Fruit fly (Drosophila melanogaster) whole organism, embryonic: ENCODE data around the gene CG9263.

Experiments
- Atf-2 ChIP-seq: fragments of 200-800 bp; sonication (Bioruptor generic); optimal IDR thresholded peaks from 2 replicates; lab custom pipeline; 2016; ENCODE audit warnings: missing biosample characterization, missing genetic modification characterization
- Atf3 ChIP-seq: fragments of 200-800 bp; sonication (Bioruptor generic); optimal IDR thresholded peaks from 3 replicates; lab custom pipeline; 2016; ENCODE audit warnings: missing biosample characterization, missing genetic modification characterization
- CG11696 ChIP-seq: fragments of 200-800 bp; sonication (Bioruptor generic); IDR thresholded peaks from 2 replicates; pipeline ENCODE4 v1.3.6; 2022; ENCODE audit warnings: missing biosample characterization, missing genetic modification characterization
- CG15514 ChIP-seq: fragments of 200-800 bp; sonication (Bioruptor generic); optimal IDR thresholded peaks from 3 replicates; lab custom pipeline; 2017; ENCODE audit warnings: missing biosample characterization, missing genetic modification characterization, mild to moderate bottlenecking, moderate library complexity, missing genetic modification reagents
- CG16863 ChIP-seq: fragments of 200-800 bp; sonication (Bioruptor generic); optimal IDR thresholded peaks from 3 replicates; lab custom pipeline; 2016; ENCODE audit warnings: missing biosample characterization, missing genetic modification characterization
- CG30431 ChIP-seq: fragments of 200-800 bp; sonication (Bioruptor generic); optimal IDR thresholded peaks from 2 replicates; lab custom pipeline; 2017; ENCODE audit warnings: missing biosample characterization, missing genetic modification characterization
- CG34376 ChIP-seq: fragments of 200-800 bp; sonication (Bioruptor generic); optimal IDR thresholded peaks from 2 replicates; lab custom pipeline; 2018; ENCODE audit warnings: missing biosample characterization, mild to moderate bottlenecking, missing genetic modification characterization
- CG34422 ChIP-seq: fragments of 200-800 bp; sonication (Bioruptor generic); IDR thresholded peaks from 3 replicates; pipeline ENCODE4 v1.3.6; 2022; ENCODE audit warnings: missing biosample characterization, missing genetic modification characterization
- CG3847 ChIP-seq: fragments of 200-800 bp; sonication (Bioruptor generic); IDR thresholded peaks from 2 replicates; pipeline ENCODE4 v1.3.6; 2022; ENCODE audit warnings: missing biosample characterization, missing genetic modification characterization
- CG4820 ChIP-seq: fragments of 200-800 bp; sonication (Bioruptor generic); optimal IDR thresholded peaks from 3 replicates; lab custom pipeline; 2016; ENCODE audit warnings: missing biosample characterization, missing genetic modification characterization
- CG6654 ChIP-seq: fragments of 200-800 bp; sonication (Bioruptor generic); optimal IDR thresholded peaks from 2 replicates; lab custom pipeline; 2017; ENCODE audit warnings: missing biosample characterization, mild to moderate bottlenecking, missing genetic modification characterization
- CG6689 ChIP-seq: fragments of 200-800 bp; sonication (Bioruptor generic); IDR thresholded peaks from 2 replicates; pipeline ENCODE4 v1.3.6; 2022; ENCODE audit warnings: missing biosample characterization, missing genetic modification characterization
- CG6765 ChIP-seq: fragments of 200-800 bp; sonication (Bioruptor generic); optimal IDR thresholded peaks from 3 replicates; lab custom pipeline; 2017; ENCODE audit warnings: missing biosample characterization, mild to moderate bottlenecking, missing genetic modification characterization
- CG9797 ChIP-seq: fragments of 200-800 bp; sonication (Bioruptor generic); optimal IDR thresholded peaks from 3 replicates; lab custom pipeline; 2018; ENCODE audit warnings: missing biosample characterization, mild to moderate bottlenecking, missing genetic modification characterization
- CG9817 ChIP-seq: fragments of 200-800 bp; sonication (Bioruptor generic); optimal IDR thresholded peaks from 2 replicates; lab custom pipeline; 2018; ENCODE audit warnings: missing biosample characterization, mild to moderate bottlenecking, missing genetic modification characterization, moderate library complexity
- CHES-1-like ChIP-seq: fragments of 200-800 bp; sonication (Bioruptor generic); optimal IDR thresholded peaks from 2 replicates; lab custom pipeline; 2016; ENCODE audit warnings: missing biosample characterization, missing genetic modification characterization
- D ChIP-seq, 2 experiments: fragments of 200-800 bp in 1 of 2; fragments of >200 bp in 1 of 2; sonication (Bioruptor generic) in 1 of 2; optimal IDR thresholded peaks; 2 replicates in 1 of 2; 3 replicates in 1 of 2; lab custom pipeline; 2017; ENCODE audit warnings: mild to moderate bottlenecking in 1 of 2, missing biosample characterization in 1 of 2, missing genetic modification characterization in 1 of 2, missing genetic modification reagents in 1 of 2
- Dek ChIP-seq: fragments of 200-800 bp; sonication (Bioruptor generic); optimal IDR thresholded peaks from 3 replicates; lab custom pipeline; 2019; ENCODE audit warnings: missing biosample characterization, mild to moderate bottlenecking, missing genetic modification characterization, moderate library complexity
- Dll ChIP-seq: fragments of 200-800 bp; sonication (Bioruptor generic); IDR thresholded peaks from 4 replicates; pipeline ENCODE4 v1.3.6; 2022; ENCODE audit warnings: missing biosample characterization, missing genetic modification characterization; ENCODE audit not compliant: partially characterized antibody
- Ets65A ChIP-seq: fragments of 200-800 bp; sonication (Bioruptor generic); peaks from one replicate; lab custom pipeline; 2016; ENCODE audit warnings: missing biosample characterization, missing genetic modification characterization
- Fer2 ChIP-seq: fragments of 200-800 bp; sonication (Bioruptor generic); optimal IDR thresholded peaks from 2 replicates; lab custom pipeline; 2018; ENCODE audit warnings: missing biosample characterization, mild to moderate bottlenecking, missing genetic modification characterization, moderate library complexity
- Fer3 ChIP-seq: fragments of 200-800 bp; sonication (Bioruptor generic); optimal IDR thresholded peaks from 2 replicates; lab custom pipeline; 2018; ENCODE audit warnings: missing biosample characterization, mild to moderate bottlenecking, missing genetic modification characterization, moderate library complexity
- HLH3B ChIP-seq: fragments of 200-800 bp; sonication (Bioruptor generic); IDR thresholded peaks from 2 replicates; pipeline ENCODE4 v1.3.6; 2022; ENCODE audit warnings: missing biosample characterization, missing genetic modification characterization
- Hr78 ChIP-seq, 2 experiments: fragments of 200-800 bp in 1 of 2; fragments of >200 bp in 1 of 2; sonication (Bioruptor generic) in 1 of 2; optimal IDR thresholded peaks; 2 replicates each; lab custom pipeline; 2017 to 2019; ENCODE audit warnings: missing biosample characterization in 2 of 2, missing genetic modification characterization in 2 of 2, mild to moderate bottlenecking in 1 of 2, moderate library complexity in 1 of 2
- Hsf ChIP-seq: fragments of 200-800 bp; sonication (Bioruptor generic); optimal IDR thresholded peaks from 3 replicates; lab custom pipeline; 2016; ENCODE audit warnings: missing biosample characterization, missing genetic modification characterization
- MBD-R2 ChIP-seq: fragments of 200-800 bp; sonication (Bioruptor generic); IDR thresholded peaks from 2 replicates; pipeline ENCODE4 v1.3.6; 2022; ENCODE audit warnings: missing biosample characterization, missing genetic modification characterization
- Myb ChIP-seq: fragments of 200-800 bp; sonication (Bioruptor generic); optimal IDR thresholded peaks from 2 replicates; lab custom pipeline; 2016; ENCODE audit warnings: missing biosample characterization, missing genetic modification characterization
- Oaz ChIP-seq: fragments of 200-800 bp; sonication (Bioruptor generic); IDR thresholded peaks from 2 replicates; pipeline ENCODE4 v1.3.6; 2022; ENCODE audit warnings: missing biosample characterization, missing genetic modification characterization
- bcd ChIP-seq: fragments of 200-800 bp; sonication (Bioruptor generic); optimal IDR thresholded peaks from 2 replicates; lab custom pipeline; 2017; ENCODE audit warnings: missing biosample characterization, mild to moderate bottlenecking, missing genetic modification characterization
- bsh ChIP-seq, 2 experiments: fragments of 200-800 bp; sonication (Bioruptor generic); optimal IDR thresholded peaks; 2 replicates each; lab custom pipeline; 2017 to 2018; ENCODE audit warnings: mild to moderate bottlenecking in 2 of 2, missing biosample characterization in 2 of 2, missing genetic modification characterization in 2 of 2, moderate library complexity in 1 of 2
- btn ChIP-seq: fragments of 200-800 bp; sonication (Bioruptor generic); optimal IDR thresholded peaks from 2 replicates; lab custom pipeline; 2016; ENCODE audit warnings: missing biosample characterization, missing genetic modification characterization
- chinmo ChIP-seq: fragments of 200-800 bp; sonication (Bioruptor generic); IDR thresholded peaks from 4 replicates; pipeline ENCODE4 v1.3.6; 2022; ENCODE audit warnings: missing biosample characterization, missing genetic modification characterization; ENCODE audit not compliant: partially characterized antibody
- dmrt99B ChIP-seq: fragments of 200-800 bp; sonication (Bioruptor generic); optimal IDR thresholded peaks from 2 replicates; lab custom pipeline; 2018; ENCODE audit warnings: missing biosample characterization, mild to moderate bottlenecking, missing genetic modification characterization, moderate library complexity
- gt ChIP-seq: fragments of 200-800 bp; sonication (Bioruptor generic); IDR thresholded peaks from 2 replicates; pipeline ENCODE4 v1.3.6; 2022; ENCODE audit warnings: missing biosample characterization, missing genetic modification characterization
- hth ChIP-seq: fragments of >200 bp; optimal IDR thresholded peaks from 2 replicates; lab custom pipeline; 2017; ENCODE audit warnings: inconsistent platforms
- insv ChIP-seq, 2 experiments: fragments of 200-800 bp; sonication (Bioruptor generic); optimal IDR thresholded peaks; 3 replicates each; lab custom pipeline; 2016 to 2018; ENCODE audit warnings: missing biosample characterization in 2 of 2, missing genetic modification characterization in 2 of 2
- kay ChIP-seq: fragments of 200-800 bp; sonication (Bioruptor generic); optimal IDR thresholded peaks from 2 replicates; lab custom pipeline; 2016; ENCODE audit warnings: missing biosample characterization, missing genetic modification characterization
- lab ChIP-seq: fragments of 200-800 bp; sonication (Bioruptor generic); optimal IDR thresholded peaks from 3 replicates; lab custom pipeline; 2017; ENCODE audit warnings: missing biosample characterization, missing genetic modification characterization, mild to moderate bottlenecking, moderate library complexity, missing genetic modification reagents
- lmd ChIP-seq: fragments of 200-800 bp; sonication (Bioruptor generic); IDR thresholded peaks from 2 replicates; pipeline ENCODE4 v1.3.6; 2022; ENCODE audit warnings: missing biosample characterization, missing genetic modification characterization
- lola ChIP-seq, 3 experiments: fragments of >200 bp in 2 of 3; fragments of 200-800 bp in 1 of 3; sonication (Bioruptor generic) in 1 of 3; optimal IDR thresholded peaks; 2 replicates each; lab custom pipeline; 2017 to 2019; ENCODE audit warnings: missing biosample characterization in 3 of 3, missing genetic modification characterization in 3 of 3, mild to moderate bottlenecking in 1 of 3, moderate library complexity in 1 of 3
- pfk ChIP-seq: fragments of 200-800 bp; sonication (Bioruptor generic); optimal IDR thresholded peaks from 2 replicates; lab custom pipeline; 2018; ENCODE audit warnings: missing biosample characterization, mild to moderate bottlenecking, missing genetic modification characterization, moderate library complexity
- ranshi ChIP-seq: fragments of 200-800 bp; sonication (Bioruptor generic); IDR thresholded peaks from 2 replicates; pipeline ENCODE4 v1.3.6; 2022; ENCODE audit warnings: missing biosample characterization, missing genetic modification characterization
- run ChIP-seq: fragments of 200-800 bp; sonication (Bioruptor generic); optimal IDR thresholded peaks from 3 replicates; lab custom pipeline; 2018; ENCODE audit warnings: missing biosample characterization, mild to moderate bottlenecking, missing genetic modification characterization
- seq ChIP-seq: fragments of 200-800 bp; sonication (Bioruptor generic); IDR thresholded peaks from 2 replicates; pipeline ENCODE4 v1.3.6; 2022; ENCODE audit warnings: missing biosample characterization, missing genetic modification characterization
- sna ChIP-seq: fragments of 200-800 bp; sonication (Bioruptor generic); IDR thresholded peaks from 2 replicates; pipeline ENCODE4 v1.3.6; 2022; ENCODE audit warnings: missing biosample characterization, missing genetic modification characterization; ENCODE audit not compliant: partially characterized antibody
- ssp ChIP-seq: fragments of 200-800 bp; sonication (Bioruptor generic); IDR thresholded peaks from 2 replicates; pipeline ENCODE4 v1.3.6; 2022; ENCODE audit warnings: missing biosample characterization, missing genetic modification characterization
- trem ChIP-seq: fragments of 200-800 bp; optimal IDR thresholded peaks from 3 replicates; lab custom pipeline; 2019; ENCODE audit warnings: missing biosample characterization, mild to moderate bottlenecking, missing genetic modification characterization, moderate library complexity
- z ChIP-seq: fragments of 200-800 bp; sonication (Bioruptor generic); IDR thresholded peaks from 3 replicates; pipeline ENCODE4 v1.3.6; 2022; ENCODE audit warnings: missing biosample characterization, missing genetic modification characterization

Gene CG9263

DNA sequence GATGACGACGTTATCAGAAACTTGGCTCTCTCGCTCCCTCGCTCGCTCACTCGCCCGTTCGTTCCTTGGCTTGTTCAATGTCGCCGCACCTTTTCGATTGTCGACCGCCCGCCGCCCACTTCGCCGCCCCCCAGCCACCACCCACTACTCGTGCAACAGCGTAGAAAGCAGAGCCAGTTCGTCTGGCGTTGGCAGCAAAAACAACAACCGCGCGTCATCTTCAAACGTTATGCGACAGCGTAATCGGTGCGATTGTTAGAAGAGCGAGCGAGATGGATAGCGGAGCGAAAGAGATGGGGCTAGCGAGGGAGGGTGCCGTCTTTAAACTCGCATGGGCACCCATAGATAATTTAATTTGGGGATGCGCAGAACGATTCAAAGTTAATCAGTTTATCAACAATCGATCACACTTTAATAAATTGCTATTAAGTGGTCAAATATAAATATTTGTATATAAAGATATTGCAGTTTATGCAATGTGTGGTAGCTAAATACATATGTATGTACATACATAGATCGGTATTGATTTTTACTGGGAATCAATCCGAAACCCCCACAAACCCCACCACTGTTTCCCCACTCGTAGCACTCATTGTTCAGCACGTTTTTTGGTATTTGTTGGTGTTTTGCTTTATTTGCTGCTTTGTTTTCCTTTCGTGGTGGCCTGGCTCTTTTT is 28.0 kb downstream of the CG9263 start (continued):
- TF ChIP-seq btn (GFP tag; lab: Kevin White, UChicago) (no peak), CG9817 (tag; lab: Kevin White, UChicago) (peak; percentile 82), CG30431 (GFP tag; lab: Kevin White, UChicago) (peak; percentile 34), CG34422 (GFP tag; lab: Robert Waterston, UW) (peak; percentile 23; the same call in 2 of the 3 replicates), hth (lab: Kevin White, UChicago) (no peak), CG15514 (peak; percentile 4), CG6654 (GFP tag; lab: Kevin White, UChicago) (peak; percentile 34), Myb (GFP tag; lab: Kevin White, UChicago) (no peak), CHES-1-like (GFP tag; lab: Kevin White, UChicago) (no peak), sna (GFP tag; lab: Robert Waterston, UW) (0 out of 2 replicates have a peak, but pooled peaks have one; percentile 17), Fer3 (peak; percentile 61), Oaz (GFP tag; lab: Robert Waterston, UW) (no peak), ranshi (GFP tag; lab: Robert Waterston, UW) (peak; percentile 71; the same call in 1 of the 2 replicates), CG9797 (GFP tag; lab: Kevin White, UChicago) (no peak), D (optimal IDR thresholded peaks at IDR 0.05; lab: Kevin White, UChicago) (no peak), D (GFP tag; optimal IDR thresholded peaks at IDR 0.05; lab: Kevin White, UChicago) (no peak), CG3847 (peak; percentile 65), lola (GFP tag; optimal IDR thresholded peaks at IDR 0.05; lab: Kevin White, UChicago) (peak in 1 of 3 experiments; percentile 26), Atf-2 (no peak), Fer2 (tag; lab: Kevin White, UChicago) (peak; percentile 29), lmd (GFP tag; lab: Robert Waterston, UW) (peak; percentile 76), ssp (GFP tag; lab: Robert Waterston, UW) (peak; percentile 38; the same call in 1 of the 2 replicates), HLH3B (GFP tag; lab: Robert Waterston, UW) (peak; percentile 65), chinmo (GFP tag; lab: Robert Waterston, UW) (peak; percentile 99), CG11696 (GFP tag; lab: Robert Waterston, UW) (no peak), Hsf (GFP tag; lab: Kevin White, UChicago) (peak; percentile 1), Hr78 (GFP tag; optimal IDR thresholded peaks at IDR 0.05; lab: Kevin White, UChicago) (peak in 1 of 2 experiments; percentile 18), run (tag; lab: Kevin White, UChicago) (peak; percentile 22), Atf3 (GFP tag; lab: Kevin White, UChicago) (no peak), insv (GFP tag; optimal IDR thresholded peaks at IDR 0.05; lab: Kevin White, UChicago) (no peak), bcd (GFP tag; lab: Kevin White, UChicago) (peak; percentile 43), CG6765 (GFP tag; lab: Kevin White, UChicago) (no peak), kay (no peak), bsh (GFP tag; optimal IDR thresholded peaks at IDR 0.05; lab: Kevin White, UChicago) (peak in 1 of 2 experiments; percentile 49), MBD-R2 (GFP tag; lab: Robert Waterston, UW) (no peak; the same call in 1 of the 2 replicates), CG4820 (GFP tag; lab: Kevin White, UChicago) (no peak), lab (GFP tag; lab: Kevin White, UChicago) (peak; percentile 61), seq (GFP tag; lab: Robert Waterston, UW) (peak; percentile 44; the same call in 1 of the 2 replicates), z (GFP tag; lab: Robert Waterston, UW) (no peak), pfk (GFP tag; lab: Kevin White, UChicago) (no peak), CG34376 (GFP tag; lab: Kevin White, UChicago) (peak; percentile 18), gt (GFP tag; lab: Robert Waterston, UW) (no peak), Ets65A (no peak), Dek (tag; lab: Kevin White, UChicago) (peak; percentile 44), dmrt99B (peak; percentile 18), trem (tag; lab: Kevin White, UChicago) (no peak), CG6689 (GFP tag; lab: Robert Waterston, UW) (no peak; the same call in 1 of the 2 replicates), Dll (no peak), CG16863 (GFP tag; lab: Kevin White, UChicago) (no peak)
